Fruit fly (Drosophila melanogaster): ENCODE results near the gene CG13026.
A peak's percentile ranks its signal among the peaks of the same experiment; 100 is the strongest.

CG13026 gene

dm6 chr3L:16758504-16759109 is 32.6 kb upstream of the CG13026 start (continued):
- TF ChIP-seq CG11902 (GFP tag; optimal IDR thresholded peaks at IDR 0.05), result peak; percentile 70
- TF ChIP-seq Sox15 (GFP tag; optimal IDR thresholded peaks at IDR 0.05), result peak; percentile 61
- TF ChIP-seq OdsH (GFP tag; optimal IDR thresholded peaks at IDR 0.05), result peak; percentile 82
- TF ChIP-seq Eip75B (GFP tag; optimal IDR thresholded peaks at IDR 0.05), result peak; percentile 91
- TF ChIP-seq CG6808 (GFP tag; optimal IDR thresholded peaks at IDR 0.05), result peak; percentile 94
- peak; percentile 63 for TF ChIP-seq Smox (GFP tag; optimal IDR thresholded peaks at IDR 0.05)
- peak; percentile 68 for TF ChIP-seq Hr39 (GFP tag; optimal IDR thresholded peaks at IDR 0.05)
- peak; percentile 85 for TF ChIP-seq CG6792 (GFP tag; optimal IDR thresholded peaks at IDR 0.05)
- TF ChIP-seq Sox102F (GFP tag; optimal IDR thresholded peaks at IDR 0.05), result peak; percentile 63
- no peak for TF ChIP-seq CG6854 (GFP tag; optimal IDR thresholded peaks at IDR 0.05)
- peak; percentile 83 for TF ChIP-seq eg (GFP tag; IDR thresholded peaks at IDR 0.05)
- TF ChIP-seq dsx (GFP tag; optimal IDR thresholded peaks at IDR 0.05; ENCODE audit: poor library complexity, severe bottlenecking), result peak; percentile 86
- TF ChIP-seq Ets21C (GFP tag; optimal IDR thresholded peaks at IDR 0.05), result peak; percentile 53
- no peak for TF ChIP-seq Hr38 (GFP tag; optimal IDR thresholded peaks at IDR 0.05)
- TF ChIP-seq vri (GFP tag; optimal IDR thresholded peaks at IDR 0.05), result peak; percentile 30
- TF ChIP-seq cyc (GFP tag; optimal IDR thresholded peaks at IDR 0.05), result peak; percentile 80

- TF ChIP-seq Blimp-1 (GFP tag; optimal IDR thresholded peaks at IDR 0.05) (no peak), salr (GFP tag; optimal IDR thresholded peaks at IDR 0.05) (no peak), fkh (GFP tag; optimal IDR thresholded peaks at IDR 0.05) (no peak), Sox102F (GFP tag; optimal IDR thresholded peaks at IDR 0.05) (no peak), fd59A (GFP tag; optimal IDR thresholded peaks at IDR 0.05) (no peak), Hr39 (GFP tag; optimal IDR thresholded peaks at IDR 0.05) (no peak), esn (GFP tag; optimal IDR thresholded peaks at IDR 0.05) (no peak), vri (GFP tag; optimal IDR thresholded peaks at IDR 0.05) (no peak), fd85E (GFP tag; optimal IDR thresholded peaks at IDR 0.05) (no peak), CG3919 (GFP tag; optimal IDR thresholded peaks at IDR 0.05) (no peak), CG8119 (GFP tag; IDR thresholded peaks at IDR 0.05) (no peak), acj6 (GFP tag; optimal IDR thresholded peaks at IDR 0.05) (no peak), Hr4 (GFP tag; optimal IDR thresholded peaks at IDR 0.05) (no peak), net (GFP tag; optimal IDR thresholded peaks at IDR 0.05) (no peak)
Measured at dm6 chr3L:16755189-16755588, 29.2 kb upstream of the CG13026 start, which contains the start of gene CG42852. Gene CG42852 (plus strand): TSS chr3L:16755489.

- TF ChIP-seq eg (GFP tag; IDR thresholded peaks at IDR 0.05) (peak; percentile 81), CG7368 (GFP tag; optimal IDR thresholded peaks at IDR 0.05) (peak; percentile 68), Ets21C (GFP tag; optimal IDR thresholded peaks at IDR 0.05) (peak; percentile 2), CG15336 (GFP tag; IDR thresholded peaks at IDR 0.05) (peak; percentile 82), salr (GFP tag; optimal IDR thresholded peaks at IDR 0.05) (peak; percentile 64 to 69), CG11294 (GFP tag; IDR thresholded peaks at IDR 0.05) (peak; percentile 50; the same call in 1 of the 2 replicates), CG16779 (tag; optimal IDR thresholded peaks at IDR 0.05) (peak; percentile 67), CG34406 (GFP tag; optimal IDR thresholded peaks at IDR 0.05) (peak; percentile 38), CG6854 (GFP tag; optimal IDR thresholded peaks at IDR 0.05) (no peak), fkh (GFP tag; optimal IDR thresholded peaks at IDR 0.05) (no peak), fd59A (GFP tag; optimal IDR thresholded peaks at IDR 0.05) (peak; percentile 57), cyc (GFP tag; optimal IDR thresholded peaks at IDR 0.05) (peak; percentile 46), ss (GFP tag; optimal IDR thresholded peaks at IDR 0.05) (peak; percentile 34 to 64), pdm3 (GFP tag; optimal IDR thresholded peaks at IDR 0.05) (peak; percentile 63), CG11762 (GFP tag; optimal IDR thresholded peaks at IDR 0.05; ENCODE audit: insufficient read depth) (peak; percentile 63), Hr39 (GFP tag; optimal IDR thresholded peaks at IDR 0.05) (peak; percentile 20), dsx (GFP tag; optimal IDR thresholded peaks at IDR 0.05; ENCODE audit: poor library complexity, severe bottlenecking) (peak; percentile 27), spab (GFP tag; optimal IDR thresholded peaks at IDR 0.05) (peak; percentile 66), net (GFP tag; optimal IDR thresholded peaks at IDR 0.05) (peak; percentile 57), Hr38 (GFP tag; optimal IDR thresholded peaks at IDR 0.05) (no peak), svp (GFP tag) (peak; percentile 78), Met (GFP tag; optimal IDR thresholded peaks at IDR 0.05) (peak; percentile 35), CG8632 (GFP tag; optimal IDR thresholded peaks at IDR 0.05) (peak; percentile 43), CG11902 (GFP tag; optimal IDR thresholded peaks at IDR 0.05) (peak; percentile 27), CG6792 (GFP tag; optimal IDR thresholded peaks at IDR 0.05) (peak; percentile 56), Eip78C (GFP tag) (peak; percentile 91), CG32006 (GFP tag; optimal IDR thresholded peaks at IDR 0.05) (peak; percentile 75), CG10669 (GFP tag; optimal IDR thresholded peaks at IDR 0.05) (peak; percentile 65), OdsH (GFP tag; optimal IDR thresholded peaks at IDR 0.05) (peak; percentile 66), vri (GFP tag; optimal IDR thresholded peaks at IDR 0.05) (no peak), CG3919 (GFP tag; optimal IDR thresholded peaks at IDR 0.05) (peak; percentile 84), Sox102F (GFP tag; optimal IDR thresholded peaks at IDR 0.05) (peak; percentile 14)
Measured at dm6 chr3L:16752402-16753096, 26.6 kb upstream of the CG13026 start.

Measured in whole organism, prepupa.